Fruit fly (Drosophila melanogaster): Measurements from ENCODE around the gene SH3PX1.

The SH3PX1 gene

DNA sequence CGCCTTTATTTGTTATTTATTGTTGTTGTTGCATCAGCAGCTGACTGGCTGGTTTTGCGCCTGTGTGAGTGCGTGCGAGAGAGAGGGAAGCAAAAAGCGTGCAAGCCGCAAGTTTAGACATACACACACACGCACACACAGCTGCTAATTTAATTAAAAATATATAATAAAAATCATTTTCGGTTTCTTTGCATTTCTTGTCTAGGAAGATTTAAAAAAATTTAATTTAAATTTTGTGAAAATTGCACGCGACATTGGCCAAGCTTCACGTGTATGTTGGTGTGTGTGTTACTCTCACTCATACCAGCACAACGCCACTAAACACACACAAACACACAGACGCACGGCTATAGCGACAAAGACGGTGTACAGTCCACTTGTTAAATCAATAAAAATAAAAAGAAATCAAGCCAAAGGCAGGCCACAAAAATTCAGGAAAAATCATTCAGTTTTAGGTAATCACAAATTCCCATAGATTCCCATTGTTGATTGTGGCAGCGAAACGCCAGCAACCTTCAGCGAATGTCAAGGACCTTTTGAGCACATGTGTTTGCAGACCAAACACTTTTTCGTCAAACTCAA is 20.0 kb downstream of the SH3PX1 start (continued):
- TF ChIP-seq ERR (GFP tag; optimal IDR thresholded peaks at IDR 0.05) (no peak), Elba2 (GFP tag; optimal IDR thresholded peaks at IDR 0.05) (no peak), NK7.1 (GFP tag; optimal IDR thresholded peaks at IDR 0.05) (no peak), Atf3 (GFP tag; optimal IDR thresholded peaks at IDR 0.05) (no peak), CG5953 (GFP tag; IDR thresholded peaks at IDR 0.05) (no peak), sisA (GFP tag; IDR thresholded peaks at IDR 0.05) (no peak), org-1 (GFP tag; optimal IDR thresholded peaks at IDR 0.05) (no peak), CG4282 (GFP tag; optimal IDR thresholded peaks at IDR 0.05) (no peak), Awh (GFP tag; IDR thresholded peaks at IDR 0.05) (no peak), knrl (GFP tag; IDR thresholded peaks at IDR 0.05; ENCODE audit: partially characterized antibody) (no peak), bsh (GFP tag; optimal IDR thresholded peaks at IDR 0.05) (peak in 1 of 2 experiments; percentile 31), bbx (GFP tag; IDR thresholded peaks at IDR 0.05; ENCODE audit: partially characterized antibody) (no peak), corto (GFP tag; optimal IDR thresholded peaks at IDR 0.05) (no peak), cg (GFP tag; optimal IDR thresholded peaks at IDR 0.05) (peak; percentile 76), CG13123 (GFP tag; optimal IDR thresholded peaks at IDR 0.05) (no peak), zen2 (GFP tag; IDR thresholded peaks at IDR 0.05; ENCODE audit: partially characterized antibody) (no peak), CG8478 (optimal IDR thresholded peaks at IDR 0.05) (peak; percentile 76), caup (GFP tag; optimal IDR thresholded peaks at IDR 0.05; ENCODE audit: severe bottlenecking) (no peak), rib (GFP tag; IDR thresholded peaks at IDR 0.05) (peak; percentile 12; the same call in 1 of the 2 replicates), vfl (GFP tag; optimal IDR thresholded peaks at IDR 0.05) (no peak), esg (GFP tag; conservative IDR thresholded peaks at IDR 0.05) (no peak), cad (GFP tag; optimal IDR thresholded peaks at IDR 0.05) (no peak), Taf1 (GFP tag; IDR thresholded peaks at IDR 0.05) (0 out of 2 replicates have a peak, but pooled peaks have one; percentile 35), Nf-YC (tag; optimal IDR thresholded peaks at IDR 0.05) (no peak), gro (GFP tag; optimal IDR thresholded peaks at IDR 0.05) (no peak), CG42726 (GFP tag; IDR thresholded peaks at IDR 0.05; ENCODE audit: partially characterized antibody) (no peak), hbn (GFP tag; IDR thresholded peaks at IDR 0.05; ENCODE audit: partially characterized antibody) (no peak), H2.0 (GFP tag; IDR thresholded peaks at IDR 0.05) (no peak), gce (GFP tag; IDR thresholded peaks at IDR 0.05) (no peak), oc (tag; optimal IDR thresholded peaks at IDR 0.05) (no peak), Chrac-16 (GFP tag; optimal IDR thresholded peaks at IDR 0.05) (no peak), Jarid2 (GFP tag; optimal IDR thresholded peaks at IDR 0.05) (no peak), Hr39 (optimal IDR thresholded peaks at IDR 0.05) (no peak), H15 (GFP tag; IDR thresholded peaks at IDR 0.05) (no peak), sd (tag; optimal IDR thresholded peaks at IDR 0.05) (no peak), disco-r (GFP tag; optimal IDR thresholded peaks at IDR 0.05) (no peak), jigr1 (GFP tag; IDR thresholded peaks at IDR 0.05) (no peak), CG11398 (GFP tag; optimal IDR thresholded peaks at IDR 0.05) (no peak), chn (GFP tag; optimal IDR thresholded peaks at IDR 0.05) (no peak), CG13624 (GFP tag; optimal IDR thresholded peaks at IDR 0.05) (no peak), CG11696 (GFP tag; IDR thresholded peaks at IDR 0.05) (0 out of 2 replicates have a peak, but pooled peaks have one; percentile 26), ham (GFP tag; IDR thresholded peaks at IDR 0.05) (no peak), pros (GFP tag; optimal IDR thresholded peaks at IDR 0.05) (no peak), Scr (GFP tag; IDR thresholded peaks at IDR 0.05; ENCODE audit: partially characterized antibody) (no peak), zen (tag; optimal IDR thresholded peaks at IDR 0.05) (no peak), CG6689 (GFP tag; IDR thresholded peaks at IDR 0.05) (peak; percentile 39; the same call in 1 of the 2 replicates), CG10274 (GFP tag; optimal IDR thresholded peaks at IDR 0.05) (no peak), CG4820 (GFP tag; optimal IDR thresholded peaks at IDR 0.05) (no peak), CG14667 (GFP tag; IDR thresholded peaks at IDR 0.05) (0 out of 2 replicates have a peak, but pooled peaks have one; percentile 8), CG12219 (GFP tag; optimal IDR thresholded peaks at IDR 0.05) (no peak), Sry-δ (GFP tag; optimal IDR thresholded peaks at IDR 0.05) (no peak), CG1529 (GFP tag; optimal IDR thresholded peaks at IDR 0.05) (no peak)

Data from whole organism, embryonic.